Fruit fly (Drosophila melanogaster) whole organism, embryonic: ENCODE data around the gene CG17777.

ENCODE experiments used
- Aef1 ChIP-seq: fragments of 200-800 bp; sonication (Bioruptor generic); IDR thresholded peaks from 3 replicates; pipeline ENCODE4 v1.3.6; 2022; ENCODE audit warnings: missing biosample characterization, missing genetic modification characterization
- Atf6 ChIP-seq: fragments of 200-800 bp; sonication (Bioruptor generic); IDR thresholded peaks from 2 replicates; pipeline ENCODE4 v1.3.6; 2022; ENCODE audit warnings: missing biosample characterization, missing genetic modification characterization
- B-H2 ChIP-seq: fragments of 200-800 bp; sonication (Bioruptor generic); optimal IDR thresholded peaks from 2 replicates; lab custom pipeline; 2018; ENCODE audit warnings: missing biosample characterization, mild to moderate bottlenecking, missing genetic modification characterization
- BEAF-32 ChIP-seq: fragments of 200-800 bp; sonication (Bioruptor generic); optimal IDR thresholded peaks from 3 replicates; lab custom pipeline; 2017; ENCODE audit warnings: missing biosample characterization, missing genetic modification characterization, mild to moderate bottlenecking, moderate library complexity, missing genetic modification reagents
- CG11560 ChIP-seq: fragments of 200-800 bp; sonication (Bioruptor generic); IDR thresholded peaks from 3 replicates; pipeline ENCODE4 v1.3.6; 2022; ENCODE audit warnings: missing biosample characterization, missing genetic modification characterization
- CG11695 ChIP-seq: fragments of 200-800 bp; sonication (Bioruptor generic); IDR thresholded peaks from 3 replicates; pipeline ENCODE4 v1.3.6; 2022; ENCODE audit warnings: missing biosample characterization, missing genetic modification characterization
- CG1233 ChIP-seq: fragments of 200-800 bp; sonication (Bioruptor generic); optimal IDR thresholded peaks from 4 replicates; lab custom pipeline; 2018; ENCODE audit warnings: missing biosample characterization, mild to moderate bottlenecking, missing genetic modification characterization
- CG13894 ChIP-seq: fragments of 200-800 bp; sonication (Bioruptor generic); optimal IDR thresholded peaks from 3 replicates; lab custom pipeline; 2018; ENCODE audit warnings: missing biosample characterization, mild to moderate bottlenecking, missing genetic modification characterization, moderate library complexity
- CG14667 ChIP-seq: fragments of 200-800 bp; sonication (Bioruptor generic); IDR thresholded peaks from 2 replicates; pipeline ENCODE4 v1.3.6; 2022; ENCODE audit warnings: missing biosample characterization, missing genetic modification characterization
- CG1647 ChIP-seq: fragments of 200-800 bp; sonication (Bioruptor generic); optimal IDR thresholded peaks from 3 replicates; lab custom pipeline; 2016; ENCODE audit warnings: missing biosample characterization, missing genetic modification characterization
- CG16813 ChIP-seq: fragments of 200-800 bp; sonication (Bioruptor generic); IDR thresholded peaks from 3 replicates; pipeline ENCODE4 v1.3.6; 2022; ENCODE audit warnings: missing biosample characterization, missing genetic modification characterization; ENCODE audit not compliant: partially characterized antibody
- CG17568 ChIP-seq: fragments of 200-800 bp; sonication (Bioruptor generic); optimal IDR thresholded peaks from 2 replicates; lab custom pipeline; 2018; ENCODE audit warnings: missing biosample characterization, mild to moderate bottlenecking, missing genetic modification characterization, moderate library complexity
- CG17829 ChIP-seq: fragments of 200-800 bp; optimal IDR thresholded peaks from 2 replicates; lab custom pipeline; 2019; ENCODE audit warnings: missing biosample characterization, mild to moderate bottlenecking, missing genetic modification characterization, moderate library complexity
- CG2129 ChIP-seq: fragments of 200-800 bp; sonication (Bioruptor generic); IDR thresholded peaks from 2 replicates; pipeline ENCODE4 v1.3.6; 2022; ENCODE audit warnings: missing biosample characterization, missing genetic modification characterization; ENCODE audit not compliant: partially characterized antibody
- CG4282 ChIP-seq: fragments of 200-800 bp; sonication (Bioruptor generic); optimal IDR thresholded peaks from 2 replicates; lab custom pipeline; 2016; ENCODE audit warnings: missing biosample characterization, missing genetic modification characterization
- CG8089 ChIP-seq: fragments of 200-800 bp; sonication (Bioruptor generic); optimal IDR thresholded peaks from 3 replicates; lab custom pipeline; 2016; ENCODE audit warnings: missing biosample characterization, missing genetic modification characterization
- CG8281 ChIP-seq: fragments of 200-800 bp; sonication (Bioruptor generic); optimal IDR thresholded peaks from 2 replicates; lab custom pipeline; 2018; ENCODE audit warnings: missing biosample characterization, mild to moderate bottlenecking, missing genetic modification characterization, moderate library complexity
- CG9797 ChIP-seq: fragments of 200-800 bp; sonication (Bioruptor generic); optimal IDR thresholded peaks from 3 replicates; lab custom pipeline; 2018; ENCODE audit warnings: missing biosample characterization, mild to moderate bottlenecking, missing genetic modification characterization
- CTCF ChIP-seq: fragments of 200-800 bp; sonication (Bioruptor generic); optimal IDR thresholded peaks from 2 replicates; lab custom pipeline; 2017; ENCODE audit warnings: missing biosample characterization, mild to moderate bottlenecking, missing genetic modification characterization, moderate library complexity
- D19A ChIP-seq: fragments of 200-800 bp; optimal IDR thresholded peaks from 3 replicates; lab custom pipeline; 2019; ENCODE audit warnings: missing biosample characterization, mild to moderate bottlenecking, missing genetic modification characterization, moderate library complexity
- Doc2 ChIP-seq: fragments of 200-800 bp; sonication (Bioruptor generic); IDR thresholded peaks from 2 replicates; pipeline ENCODE4 v1.3.6; 2022; ENCODE audit warnings: missing biosample characterization, missing genetic modification characterization
- Ets65A ChIP-seq: fragments of 200-800 bp; sonication (Bioruptor generic); peaks from one replicate; lab custom pipeline; 2016; ENCODE audit warnings: missing biosample characterization, missing genetic modification characterization
- Ets97D ChIP-seq: fragments of 200-800 bp; sonication (Bioruptor generic); optimal IDR thresholded peaks from 3 replicates; lab custom pipeline; 2016; ENCODE audit warnings: missing biosample characterization, missing genetic modification characterization
- Fer3 ChIP-seq: fragments of 200-800 bp; sonication (Bioruptor generic); optimal IDR thresholded peaks from 2 replicates; lab custom pipeline; 2018; ENCODE audit warnings: missing biosample characterization, mild to moderate bottlenecking, missing genetic modification characterization, moderate library complexity
- HLH54F ChIP-seq: fragments of 200-800 bp; sonication (Bioruptor generic); optimal IDR thresholded peaks from 3 replicates; lab custom pipeline; 2016; ENCODE audit warnings: missing biosample characterization, missing genetic modification characterization
- Hmx ChIP-seq: fragments of 200-800 bp; sonication (Bioruptor generic); optimal IDR thresholded peaks from 2 replicates; lab custom pipeline; 2016; ENCODE audit warnings: missing biosample characterization, missing genetic modification characterization
- Nf-YA ChIP-seq: fragments of 200-800 bp; sonication (Bioruptor generic); IDR thresholded peaks from 2 replicates; pipeline ENCODE4 v1.3.6; 2022; ENCODE audit warnings: missing biosample characterization, missing genetic modification characterization
- Scr ChIP-seq: fragments of 200-800 bp; sonication (Bioruptor generic); IDR thresholded peaks from 2 replicates; pipeline ENCODE4 v1.3.6; 2022; ENCODE audit warnings: missing biosample characterization, missing genetic modification characterization; ENCODE audit not compliant: partially characterized antibody
- Sox102F ChIP-seq: fragments of 200-800 bp; sonication (Bioruptor generic); optimal IDR thresholded peaks from 2 replicates; lab custom pipeline; 2018; ENCODE audit warnings: missing biosample characterization, mild to moderate bottlenecking, missing genetic modification characterization, moderate library complexity
- Ssrp ChIP-seq: fragments of 200-800 bp; sonication (Bioruptor generic); optimal IDR thresholded peaks from 2 replicates; lab custom pipeline; 2018; ENCODE audit warnings: missing biosample characterization, mild to moderate bottlenecking, missing genetic modification characterization, moderate library complexity
- Usf ChIP-seq: fragments of 200-800 bp; sonication (Bioruptor generic); optimal IDR thresholded peaks from 2 replicates; lab custom pipeline; 2017; ENCODE audit warnings: missing genotype, missing biosample characterization, missing genetic modification characterization
- al ChIP-seq: fragments of 200-800 bp; sonication (Bioruptor generic); IDR thresholded peaks from 2 replicates; pipeline ENCODE4 v1.3.6; 2022; ENCODE audit warnings: missing biosample characterization, missing genetic modification characterization
- cas ChIP-seq: fragments of 200-800 bp; sonication (Bioruptor generic); IDR thresholded peaks from 2 replicates; pipeline ENCODE4 v1.3.6; 2022; ENCODE audit warnings: missing biosample characterization, missing genetic modification characterization
- da ChIP-seq: fragments of 200-800 bp; sonication (Bioruptor generic); optimal IDR thresholded peaks from 2 replicates; lab custom pipeline; 2016; ENCODE audit warnings: missing biosample characterization, missing genetic modification characterization
- disco-r ChIP-seq: fragments of 200-800 bp; sonication (Bioruptor generic); optimal IDR thresholded peaks from 2 replicates; lab custom pipeline; 2016; ENCODE audit warnings: missing biosample characterization, missing genetic modification characterization
- dmrt11E ChIP-seq: fragments of 200-800 bp; sonication (Bioruptor generic); optimal IDR thresholded peaks from 3 replicates; lab custom pipeline; 2018; ENCODE audit warnings: missing biosample characterization, mild to moderate bottlenecking, missing genetic modification characterization, moderate library complexity
- ems ChIP-seq: fragments of 200-800 bp; sonication (Bioruptor generic); optimal IDR thresholded peaks from 3 replicates; lab custom pipeline; 2016; ENCODE audit warnings: missing biosample characterization, missing genetic modification characterization
- fd96Cb ChIP-seq: fragments of 200-800 bp; sonication (Bioruptor generic); optimal IDR thresholded peaks from 2 replicates; lab custom pipeline; 2018; ENCODE audit warnings: missing biosample characterization, mild to moderate bottlenecking, missing genetic modification characterization, moderate library complexity
- jumu ChIP-seq: fragments of 200-800 bp; sonication (Bioruptor generic); optimal IDR thresholded peaks from 3 replicates; lab custom pipeline; 2016; ENCODE audit warnings: missing biosample characterization, missing genetic modification characterization
- kah ChIP-seq: fragments of 200-800 bp; sonication (Bioruptor generic); optimal IDR thresholded peaks from 2 replicates; lab custom pipeline; 2018; ENCODE audit warnings: missing biosample characterization, mild to moderate bottlenecking, missing genetic modification characterization
- mirr ChIP-seq: fragments of 200-800 bp; sonication (Bioruptor generic); optimal IDR thresholded peaks from 3 replicates; lab custom pipeline; 2018; ENCODE audit warnings: missing biosample characterization, mild to moderate bottlenecking, missing genetic modification characterization
- nau ChIP-seq: fragments of 200-800 bp; sonication (Bioruptor generic); optimal IDR thresholded peaks from 3 replicates; lab custom pipeline; 2017; ENCODE audit warnings: missing biosample characterization, mild to moderate bottlenecking, missing genetic modification characterization, missing genetic modification reagents
- org-1 ChIP-seq: fragments of 200-800 bp; sonication (Bioruptor generic); optimal IDR thresholded peaks from 2 replicates; lab custom pipeline; 2017; ENCODE audit warnings: missing biosample characterization, missing genetic modification characterization
- pan ChIP-seq, 4 experiments: fragments of >200 bp in 3 of 4; fragments of 200-800 bp in 1 of 4; sonication (Bioruptor generic) in 1 of 4; optimal IDR thresholded peaks in 3 of 4; IDR thresholded peaks in 1 of 4; 2 replicates each; pipeline versions ENCODE4 v1.3.6 to Lab custom; 2017 to 2022; ENCODE audit warnings: missing biosample characterization in 2 of 4, missing genetic modification characterization in 2 of 4, mixed read lengths in 1 of 4
- run ChIP-seq: fragments of 200-800 bp; sonication (Bioruptor generic); optimal IDR thresholded peaks from 3 replicates; lab custom pipeline; 2018; ENCODE audit warnings: missing biosample characterization, mild to moderate bottlenecking, missing genetic modification characterization
- sim ChIP-seq: fragments of 200-800 bp; sonication (Bioruptor generic); IDR thresholded peaks from 2 replicates; pipeline ENCODE4 v1.3.6; 2022; ENCODE audit warnings: missing biosample characterization, missing genetic modification characterization
- sqz ChIP-seq: fragments of 200-800 bp; sonication (Bioruptor generic); optimal IDR thresholded peaks from 3 replicates; lab custom pipeline; 2018; ENCODE audit warnings: missing biosample characterization, mild to moderate bottlenecking, missing genetic modification characterization
- wek ChIP-seq: fragments of 200-800 bp; sonication (Bioruptor generic); optimal IDR thresholded peaks from 3 replicates; lab custom pipeline; 2018; ENCODE audit warnings: missing biosample characterization, mild to moderate bottlenecking, missing genetic modification characterization, moderate library complexity

The CG17777 gene

dm6 chrX:2186555-2186954, at the start of gene CG17777:
TSS of gene CG17777 (plus strand) at chrX:2186855.
- TF ChIP-seq CG8281 (tag; lab: Kevin White, UChicago) (peak; percentile 59), CTCF (no peak), Hmx (no peak), nau (GFP tag; lab: Kevin White, UChicago) (no peak), CG8089 (no peak)

dm6 chrX:2137587-2138341, 48.9 kb upstream of the CG17777 start:
- TF ChIP-seq wek (GFP tag; lab: Kevin White, UChicago) (peak; percentile 93), HLH54F (GFP tag; lab: Kevin White, UChicago) (peak; percentile 93), D19A (tag; lab: Kevin White, UChicago) (peak; percentile 98), CG4282 (GFP tag; lab: Kevin White, UChicago) (peak; percentile 91), Ets65A (GFP tag; lab: Kevin White, UChicago) (peak; percentile 97), CG13894 (peak; percentile 99), CG2129 (no peak), CG14667 (GFP tag; lab: Robert Waterston, UW) (peak; percentile 98), BEAF-32 (GFP tag; lab: Kevin White, UChicago) (peak; percentile 17), dmrt11E (tag; lab: Kevin White, UChicago) (peak; percentile 100), sim (GFP tag; lab: Robert Waterston, UW) (peak; percentile 98), cas (GFP tag; lab: Robert Waterston, UW) (peak; percentile 96), CG1233 (peak; percentile 99), Fer3 (tag; lab: Kevin White, UChicago) (peak; percentile 99), Scr (GFP tag; lab: Robert Waterston, UW) (peak; percentile 64), CG11560 (peak; percentile 91), da (peak; percentile 84), CG11695 (peak; percentile 100), CG17568 (GFP tag; lab: Kevin White, UChicago) (peak; percentile 99), CG1647 (GFP tag; lab: Kevin White, UChicago) (peak; percentile 94), pan (optimal IDR thresholded peaks at IDR 0.05; lab: Kevin White, UChicago) (no peak), pan (GFP tag; optimal IDR thresholded peaks at IDR 0.05 in 1 of 2, IDR thresholded peaks at IDR 0.05 in 1 of 2) (peak in 1 of 2 experiments; percentile 99), Atf6 (peak; percentile 99), run (tag; lab: Kevin White, UChicago) (peak; percentile 99), ems (GFP tag; lab: Kevin White, UChicago) (peak; percentile 96), org-1 (GFP tag; lab: Kevin White, UChicago) (peak; percentile 98), Ets97D (GFP tag; lab: Kevin White, UChicago) (peak; percentile 46), sqz (GFP tag; lab: Kevin White, UChicago) (peak; percentile 98), CG9797 (GFP tag; lab: Kevin White, UChicago) (peak; percentile 17), disco-r (GFP tag; lab: Kevin White, UChicago) (peak; percentile 94), Ssrp (tag; lab: Kevin White, UChicago) (peak; percentile 99), al (GFP tag; lab: Robert Waterston, UW) (peak; percentile 99), Usf (GFP tag; lab: Kevin White, UChicago) (peak; percentile 98), Nf-YA (GFP tag; lab: Robert Waterston, UW) (peak; percentile 97), B-H2 (GFP tag; lab: Kevin White, UChicago) (peak; percentile 99), Sox102F (GFP tag; lab: Kevin White, UChicago) (peak; percentile 99), CG16813 (GFP tag; lab: Robert Waterston, UW) (peak; percentile 58), CG17829 (tag; lab: Kevin White, UChicago) (peak; percentile 99), jumu (GFP tag; lab: Kevin White, UChicago) (peak; percentile 92), Aef1 (GFP tag; lab: Robert Waterston, UW) (peak; percentile 98), Doc2 (GFP tag; lab: Robert Waterston, UW) (peak; percentile 95), fd96Cb (tag; lab: Kevin White, UChicago) (peak; percentile 99), kah (GFP tag; lab: Kevin White, UChicago) (peak; percentile 97), mirr (GFP tag; lab: Kevin White, UChicago) (peak; percentile 97)
